Fruit fly (Drosophila melanogaster) whole organism, embryonic: ENCODE data around the gene CG32344.
A peak's percentile ranks its signal among the peaks of the same experiment; 100 is the strongest.

ENCODE experiments used
- Bgb ChIP-seq: fragments of 200-800 bp; sonication (Bioruptor generic); IDR thresholded peaks from 2 replicates; pipeline ENCODE4 v1.3.6; 2022; ENCODE audit warnings: missing biosample characterization, missing genetic modification characterization; ENCODE audit not compliant: partially characterized antibody
- CG15011 ChIP-seq: fragments of 200-800 bp; sonication (Bioruptor generic); optimal IDR thresholded peaks from 3 replicates; lab custom pipeline; 2018; ENCODE audit warnings: missing biosample characterization, mild to moderate bottlenecking, missing genetic modification characterization
- CG1792 ChIP-seq: fragments of 200-800 bp; sonication (Bioruptor generic); optimal IDR thresholded peaks from 2 replicates; lab custom pipeline; 2016; ENCODE audit warnings: missing biosample characterization, missing genetic modification characterization
- CG18619 ChIP-seq: fragments of 200-800 bp; sonication (Bioruptor generic); optimal IDR thresholded peaks from 3 replicates; lab custom pipeline; 2017; ENCODE audit warnings: missing biosample characterization, mild to moderate bottlenecking, missing genetic modification characterization
- CG2129 ChIP-seq: fragments of 200-800 bp; sonication (Bioruptor generic); IDR thresholded peaks from 2 replicates; pipeline ENCODE4 v1.3.6; 2022; ENCODE audit warnings: missing biosample characterization, missing genetic modification characterization; ENCODE audit not compliant: partially characterized antibody
- CG3163 ChIP-seq: fragments of 200-800 bp; sonication (Bioruptor generic); optimal IDR thresholded peaks from 3 replicates; lab custom pipeline; 2016; ENCODE audit warnings: missing biosample characterization, missing genetic modification characterization
- CG4328 ChIP-seq: fragments of 200-800 bp; sonication (Bioruptor generic); optimal IDR thresholded peaks from 3 replicates; lab custom pipeline; 2017; ENCODE audit warnings: missing biosample characterization, missing genetic modification reagents, missing genetic modification characterization
- CG4360 ChIP-seq: fragments of 200-800 bp; sonication (Bioruptor generic); IDR thresholded peaks from 2 replicates; pipeline ENCODE4 v1.3.6; 2022; ENCODE audit warnings: missing biosample characterization, missing genetic modification characterization
- CG43689 ChIP-seq: fragments of 200-800 bp; sonication (Bioruptor generic); IDR thresholded peaks from 2 replicates; pipeline ENCODE4 v1.3.6; 2022; ENCODE audit warnings: missing biosample characterization, missing genetic modification characterization
- CG5953 ChIP-seq: fragments of 200-800 bp; sonication (Bioruptor generic); IDR thresholded peaks from 2 replicates; pipeline ENCODE4 v1.3.6; 2022; ENCODE audit warnings: missing biosample characterization, missing genetic modification characterization
- CG7786 ChIP-seq: fragments of 200-800 bp; sonication (Bioruptor generic); optimal IDR thresholded peaks from 2 replicates; lab custom pipeline; 2016; ENCODE audit warnings: missing biosample characterization, missing genetic modification characterization
- CG7928 ChIP-seq: fragments of 200-800 bp; sonication (Bioruptor generic); optimal IDR thresholded peaks from 2 replicates; lab custom pipeline; 2017; ENCODE audit warnings: missing biosample characterization, mild to moderate bottlenecking, missing genetic modification characterization
- CG7963 ChIP-seq: fragments of 200-800 bp; sonication (Bioruptor generic); IDR thresholded peaks from 3 replicates; pipeline ENCODE4 v1.3.6; 2022; ENCODE audit warnings: missing biosample characterization, missing genetic modification characterization; ENCODE audit not compliant: partially characterized antibody
- CG9437 ChIP-seq: fragments of 200-800 bp; sonication (Bioruptor generic); optimal IDR thresholded peaks from 2 replicates; lab custom pipeline; 2018; ENCODE audit warnings: missing biosample characterization, mild to moderate bottlenecking, missing genetic modification characterization
- CHES-1-like ChIP-seq: fragments of 200-800 bp; sonication (Bioruptor generic); optimal IDR thresholded peaks from 2 replicates; lab custom pipeline; 2016; ENCODE audit warnings: missing biosample characterization, missing genetic modification characterization
- Camta ChIP-seq: fragments of 200-800 bp; sonication (Bioruptor generic); optimal IDR thresholded peaks from 2 replicates; lab custom pipeline; 2016; ENCODE audit warnings: missing biosample characterization, missing genetic modification characterization
- Chrac-16 ChIP-seq: fragments of 200-800 bp; sonication (Bioruptor generic); optimal IDR thresholded peaks from 3 replicates; lab custom pipeline; 2016; ENCODE audit warnings: missing biosample characterization, missing genetic modification characterization
- CoRest ChIP-seq: fragments of 200-800 bp; sonication (Bioruptor generic); optimal IDR thresholded peaks from 3 replicates; lab custom pipeline; 2018; ENCODE audit warnings: missing biosample characterization, mild to moderate bottlenecking, missing genetic modification characterization, moderate library complexity
- Dad ChIP-seq: fragments of 200-800 bp; sonication (Bioruptor generic); optimal IDR thresholded peaks from 3 replicates; lab custom pipeline; 2016; ENCODE audit warnings: missing biosample characterization, missing genetic modification characterization
- Dbx ChIP-seq: fragments of 200-800 bp; sonication (Bioruptor generic); IDR thresholded peaks from 3 replicates; pipeline ENCODE4 v1.3.6; 2022; ENCODE audit warnings: missing biosample characterization, missing genetic modification characterization
- Drgx ChIP-seq: fragments of 200-800 bp; sonication (Bioruptor generic); IDR thresholded peaks from 2 replicates; pipeline ENCODE4 v1.3.6; 2022; ENCODE audit warnings: missing biosample characterization, missing genetic modification characterization
- Ets97D ChIP-seq: fragments of 200-800 bp; sonication (Bioruptor generic); optimal IDR thresholded peaks from 3 replicates; lab custom pipeline; 2016; ENCODE audit warnings: missing biosample characterization, missing genetic modification characterization
- GATAe ChIP-seq: fragments of 200-800 bp; sonication (Bioruptor generic); conservative IDR thresholded peaks from 2 replicates; pipeline ENCODE4 v1.3.6; 2022; ENCODE audit warnings: missing biosample characterization, missing genetic modification characterization
- Hmx ChIP-seq: fragments of 200-800 bp; sonication (Bioruptor generic); optimal IDR thresholded peaks from 2 replicates; lab custom pipeline; 2016; ENCODE audit warnings: missing biosample characterization, missing genetic modification characterization
- MTF-1 ChIP-seq: fragments of 200-800 bp; sonication (Bioruptor generic); optimal IDR thresholded peaks from 2 replicates; lab custom pipeline; 2018; ENCODE audit warnings: missing biosample characterization, mild to moderate bottlenecking, missing genetic modification characterization, borderline replicate concordance
- Meics ChIP-seq: fragments of 200-800 bp; sonication (Bioruptor generic); optimal IDR thresholded peaks from 2 replicates; lab custom pipeline; 2017; ENCODE audit warnings: missing biosample characterization, mild to moderate bottlenecking, missing genetic modification characterization
- Poxn ChIP-seq: fragments of 200-800 bp; sonication (Bioruptor generic); IDR thresholded peaks from 2 replicates; pipeline ENCODE4 v1.3.6; 2022; ENCODE audit warnings: missing biosample characterization, missing genetic modification characterization
- Sin3A ChIP-seq: fragments of >200 bp; optimal IDR thresholded peaks from 2 replicates; lab custom pipeline; 2018
- Usf ChIP-seq: fragments of 200-800 bp; sonication (Bioruptor generic); optimal IDR thresholded peaks from 2 replicates; lab custom pipeline; 2017; ENCODE audit warnings: missing genotype, missing biosample characterization, missing genetic modification characterization
- Vsx1 ChIP-seq: fragments of 200-800 bp; sonication (Bioruptor generic); optimal IDR thresholded peaks from 2 replicates; lab custom pipeline; 2017; ENCODE audit warnings: missing biosample characterization, mild to moderate bottlenecking, missing genetic modification characterization, missing genetic modification reagents
- amos ChIP-seq: fragments of 200-800 bp; sonication (Bioruptor generic); IDR thresholded peaks from 2 replicates; pipeline ENCODE4 v1.3.6; 2022; ENCODE audit warnings: missing biosample characterization, missing genetic modification characterization; ENCODE audit not compliant: partially characterized antibody
- ase ChIP-seq: fragments of 200-800 bp; sonication (Bioruptor generic); IDR thresholded peaks from 3 replicates; pipeline ENCODE4 v1.3.6; 2022; ENCODE audit warnings: missing biosample characterization, missing genetic modification characterization
- cas ChIP-seq: fragments of 200-800 bp; sonication (Bioruptor generic); IDR thresholded peaks from 2 replicates; pipeline ENCODE4 v1.3.6; 2022; ENCODE audit warnings: missing biosample characterization, missing genetic modification characterization
- crc ChIP-seq: fragments of 200-800 bp; sonication (Bioruptor generic); optimal IDR thresholded peaks from 2 replicates; lab custom pipeline; 2016; ENCODE audit warnings: missing biosample characterization, missing genetic modification characterization
- crol ChIP-seq: fragments of 200-800 bp; sonication (Bioruptor generic); IDR thresholded peaks from 2 replicates; pipeline ENCODE4 v1.3.6; 2022; ENCODE audit warnings: missing biosample characterization, missing genetic modification characterization
- fd96Cb ChIP-seq: fragments of 200-800 bp; sonication (Bioruptor generic); optimal IDR thresholded peaks from 2 replicates; lab custom pipeline; 2018; ENCODE audit warnings: missing biosample characterization, mild to moderate bottlenecking, missing genetic modification characterization, moderate library complexity
- fru ChIP-seq: fragments of >200 bp; optimal IDR thresholded peaks from 2 replicates; lab custom pipeline; 2017
- gsb ChIP-seq: fragments of 200-800 bp; sonication (Bioruptor generic); IDR thresholded peaks from 2 replicates; pipeline ENCODE4 v1.3.6; 2022; ENCODE audit warnings: missing biosample characterization, missing genetic modification characterization
- lilli ChIP-seq: fragments of 200-800 bp; sonication (Bioruptor generic); optimal IDR thresholded peaks from 3 replicates; lab custom pipeline; 2016; ENCODE audit warnings: missing biosample characterization, missing genetic modification characterization
- lola ChIP-seq, 3 experiments: fragments of >200 bp in 2 of 3; fragments of 200-800 bp in 1 of 3; sonication (Bioruptor generic) in 1 of 3; optimal IDR thresholded peaks; 2 replicates each; lab custom pipeline; 2017 to 2019; ENCODE audit warnings: missing biosample characterization in 3 of 3, missing genetic modification characterization in 3 of 3, mild to moderate bottlenecking in 1 of 3, moderate library complexity in 1 of 3
- mirr ChIP-seq: fragments of 200-800 bp; sonication (Bioruptor generic); optimal IDR thresholded peaks from 3 replicates; lab custom pipeline; 2018; ENCODE audit warnings: missing biosample characterization, mild to moderate bottlenecking, missing genetic modification characterization
- mld ChIP-seq: fragments of 200-800 bp; sonication (Bioruptor generic); IDR thresholded peaks from 3 replicates; pipeline ENCODE4 v1.3.6; 2022; ENCODE audit warnings: missing biosample characterization, missing genetic modification characterization; ENCODE audit not compliant: partially characterized antibody
- nau ChIP-seq: fragments of 200-800 bp; sonication (Bioruptor generic); optimal IDR thresholded peaks from 3 replicates; lab custom pipeline; 2017; ENCODE audit warnings: missing biosample characterization, mild to moderate bottlenecking, missing genetic modification characterization, missing genetic modification reagents
- nerfin-2 ChIP-seq: fragments of 200-800 bp; sonication (Bioruptor generic); IDR thresholded peaks from 2 replicates; pipeline ENCODE4 v1.3.6; 2022; ENCODE audit warnings: missing biosample characterization, missing genetic modification characterization; ENCODE audit not compliant: partially characterized antibody
- oc ChIP-seq: fragments of 200-800 bp; sonication (Bioruptor generic); optimal IDR thresholded peaks from 2 replicates; lab custom pipeline; 2018; ENCODE audit warnings: missing biosample characterization, mild to moderate bottlenecking, missing genetic modification characterization, moderate library complexity
- rib ChIP-seq: fragments of 200-800 bp; sonication (Bioruptor generic); IDR thresholded peaks from 2 replicates; pipeline ENCODE4 v1.3.6; 2022; ENCODE audit warnings: missing biosample characterization, missing genetic modification characterization
- shn ChIP-seq: fragments of 200-800 bp; sonication (Bioruptor generic); optimal IDR thresholded peaks from 3 replicates; lab custom pipeline; 2016; ENCODE audit warnings: missing biosample characterization, missing genetic modification characterization
- sima ChIP-seq: fragments of 200-800 bp; sonication (Bioruptor generic); optimal IDR thresholded peaks from 2 replicates; lab custom pipeline; 2016; ENCODE audit warnings: missing biosample characterization, missing genetic modification characterization
- tio ChIP-seq: fragments of 200-800 bp; sonication (Bioruptor generic); optimal IDR thresholded peaks from 2 replicates; lab custom pipeline; 2017; ENCODE audit warnings: missing biosample characterization, missing genetic modification characterization, inconsistent platforms
- wdn ChIP-seq: fragments of 200-800 bp; sonication (Bioruptor generic); IDR thresholded peaks from 2 replicates; pipeline ENCODE4 v1.3.6; 2022; ENCODE audit warnings: missing biosample characterization, missing genetic modification characterization

The CG32344 gene

dm6 chr3L:329153-329698 lies 4.7 kb upstream of the CG32344 start (continued):
- no peak for TF ChIP-seq lilli
- TF ChIP-seq Bgb (GFP tag; lab: Robert Waterston, UW): peak; percentile 42; the same call in 1 of the 2 replicates
- no peak for TF ChIP-seq lola (GFP tag; optimal IDR thresholded peaks at IDR 0.05; lab: Kevin White, UChicago)
- no peak for TF ChIP-seq nerfin-2 (GFP tag; lab: Robert Waterston, UW)
- no peak for TF ChIP-seq wdn (GFP tag; lab: Robert Waterston, UW)
- TF ChIP-seq CG7963 (GFP tag; lab: Robert Waterston, UW): no peak
- TF ChIP-seq mld (GFP tag; lab: Robert Waterston, UW): no peak
- no peak for TF ChIP-seq CG1792 (GFP tag; lab: Kevin White, UChicago)
- no peak for TF ChIP-seq shn (GFP tag; lab: Kevin White, UChicago)
- peak; percentile 3 for TF ChIP-seq CoRest (tag; lab: Kevin White, UChicago)
- TF ChIP-seq CG7928 (GFP tag; lab: Kevin White, UChicago): no peak
- TF ChIP-seq crc (GFP tag; lab: Kevin White, UChicago): no peak
- TF ChIP-seq Ets97D (GFP tag; lab: Kevin White, UChicago): peak; percentile 93
- TF ChIP-seq fd96Cb: no peak
- no peak for TF ChIP-seq CG4360
- no peak for TF ChIP-seq fru (lab: Kevin White, UChicago)
- no peak for TF ChIP-seq CG5953
- TF ChIP-seq Sin3A (lab: Kevin White, UChicago): peak; percentile 3
- peak; percentile 21; the same call in 1 of the 2 replicates for TF ChIP-seq amos (GFP tag; lab: Robert Waterston, UW)
- no peak for TF ChIP-seq rib (GFP tag; lab: Robert Waterston, UW)
- no peak for TF ChIP-seq crol (GFP tag; lab: Robert Waterston, UW)
- no peak for TF ChIP-seq Poxn
- TF ChIP-seq tio (GFP tag; lab: Kevin White, UChicago): no peak
- peak; percentile 45 for TF ChIP-seq mirr
- TF ChIP-seq GATAe (GFP tag; lab: Robert Waterston, UW): no peak
- no peak for TF ChIP-seq cas
- TF ChIP-seq CG3163 (GFP tag; lab: Kevin White, UChicago): no peak
- no peak for TF ChIP-seq gsb
- no peak for TF ChIP-seq Drgx (GFP tag; lab: Robert Waterston, UW)
- TF ChIP-seq MTF-1: peak; percentile 17
- TF ChIP-seq CG2129 (GFP tag; lab: Robert Waterston, UW): no peak
- TF ChIP-seq Dbx: no peak
- TF ChIP-seq CG43689: no peak
- no peak for TF ChIP-seq Camta
- TF ChIP-seq Usf (GFP tag; lab: Kevin White, UChicago): no peak
- peak; percentile 27 for TF ChIP-seq CG4328 (GFP tag; lab: Kevin White, UChicago)
- no peak for TF ChIP-seq oc (tag; lab: Kevin White, UChicago)
- TF ChIP-seq Meics (GFP tag; lab: Kevin White, UChicago): peak; percentile 58
- no peak for TF ChIP-seq Chrac-16 (GFP tag; lab: Kevin White, UChicago)
- TF ChIP-seq Dad (GFP tag; lab: Kevin White, UChicago): no peak
- TF ChIP-seq sima (GFP tag; lab: Kevin White, UChicago): no peak
- TF ChIP-seq Vsx1 (GFP tag; lab: Kevin White, UChicago): no peak
- TF ChIP-seq CG9437 (GFP tag; lab: Kevin White, UChicago): no peak
- TF ChIP-seq CHES-1-like (GFP tag; lab: Kevin White, UChicago): no peak
- no peak for TF ChIP-seq nau
- TF ChIP-seq Hmx (GFP tag; lab: Kevin White, UChicago): no peak
- no peak for TF ChIP-seq ase (GFP tag; lab: Robert Waterston, UW)
- no peak for TF ChIP-seq CG15011
- TF ChIP-seq CG7786: no peak
- no peak for TF ChIP-seq CG18619 (GFP tag; lab: Kevin White, UChicago)
